Worm (Caenorhabditis elegans) whole organism, L2 larva: ENCODE results near the gene fbxa-202.

Experiments used
- C34F6.9 ChIP-seq: fragments of 150-350 bp; optimal IDR thresholded peaks from 2 replicates; lab custom pipeline; 2014; ENCODE audit warnings: missing biosample characterization, missing genetic modification characterization
- F13H6.1 ChIP-seq: sonication (generic microtip); optimal IDR thresholded peaks from 2 replicates; lab custom pipeline; 2016; ENCODE audit warnings: missing genetic modification characterization, missing compliant biosample characterization
- Y55F3AM.14 ChIP-seq: fragments of 200-800 bp; sonication (Bioruptor generic); optimal IDR thresholded peaks from 2 replicates; lab custom pipeline; 2018; ENCODE audit warnings: mild to moderate bottlenecking, missing genetic modification characterization, missing compliant biosample characterization
- alr-1 ChIP-seq: fragments of 150-350 bp; optimal IDR thresholded peaks from 2 replicates; lab custom pipeline; 2014; ENCODE audit warnings: missing biosample characterization, missing genetic modification characterization
- aly-2 ChIP-seq: fragments of 150-350 bp; optimal IDR thresholded peaks from 2 replicates; lab custom pipeline; 2014; ENCODE audit warnings: missing biosample characterization, missing genetic modification characterization
- blmp-1 ChIP-seq: sonication (generic microtip); optimal IDR thresholded peaks from 2 replicates; lab custom pipeline; 2017; ENCODE audit warnings: missing genetic modification characterization, mild to moderate bottlenecking, missing compliant biosample characterization, antibody characterized with exemption, moderate library complexity; ENCODE audit not compliant: insufficient read depth
- ceh-16 ChIP-seq: fragments of 150-350 bp; optimal IDR thresholded peaks from 2 replicates; lab custom pipeline; 2014; ENCODE audit warnings: missing biosample characterization, missing genetic modification characterization
- ceh-82 ChIP-seq: fragments of 150-350 bp; optimal IDR thresholded peaks from 2 replicates; lab custom pipeline; 2014; ENCODE audit warnings: missing biosample characterization, missing genetic modification characterization
- crh-2 ChIP-seq: sonication (generic microtip); optimal IDR thresholded peaks from 2 replicates; lab custom pipeline; 2017; ENCODE audit warnings: missing biosample characterization, missing genetic modification characterization
- egl-27 ChIP-seq: sonication (generic microtip); optimal IDR thresholded peaks from 3 replicates; lab custom pipeline; 2017; ENCODE audit warnings: missing biosample characterization, missing genetic modification reagents, missing genetic modification characterization
- elt-1 ChIP-seq: fragments of 150-350 bp; optimal IDR thresholded peaks from 2 replicates; lab custom pipeline; 2014; ENCODE audit warnings: missing biosample characterization, missing genetic modification characterization
- fos-1 ChIP-seq: fragments of 150-350 bp; optimal IDR thresholded peaks from 2 replicates; lab custom pipeline; 2014; ENCODE audit warnings: missing biosample characterization, missing genetic modification characterization
- gmeb-1 ChIP-seq: fragments of 150-350 bp; optimal IDR thresholded peaks from 2 replicates; lab custom pipeline; 2014; ENCODE audit warnings: missing biosample characterization, missing genetic modification characterization
- lsy-2 ChIP-seq, 2 experiments: fragments of 150-350 bp in 1 of 2; sonication (generic microtip) in 1 of 2; optimal IDR thresholded peaks; 2 replicates each; lab custom pipeline; 2014 to 2017; ENCODE audit warnings: missing biosample characterization in 2 of 2, missing genetic modification characterization in 2 of 2
- mab-5 ChIP-seq: fragments of 150-350 bp; optimal IDR thresholded peaks from 2 replicates; lab custom pipeline; 2014; ENCODE audit warnings: missing biosample characterization, missing genetic modification characterization
- mbf-1 ChIP-seq: sonication (generic microtip); optimal IDR thresholded peaks from 2 replicates; lab custom pipeline; 2017; ENCODE audit warnings: missing biosample characterization, missing genetic modification characterization
- mdl-1 ChIP-seq, 2 experiments: fragments of 150-350 bp in 1 of 2; sonication (generic microtip) in 1 of 2; optimal IDR thresholded peaks; 2 replicates each; lab custom pipeline; 2017; ENCODE audit warnings: missing biosample characterization in 2 of 2, missing genetic modification characterization in 2 of 2
- nhr-12 ChIP-seq: fragments of 150-350 bp; optimal IDR thresholded peaks from 2 replicates; lab custom pipeline; 2014; ENCODE audit warnings: missing biosample characterization, missing genetic modification characterization
- nhr-129 ChIP-seq: fragments of 150-350 bp; optimal IDR thresholded peaks from 2 replicates; lab custom pipeline; 2014; ENCODE audit warnings: missing biosample characterization, missing genetic modification characterization
- nhr-21 ChIP-seq: fragments of 150-350 bp; optimal IDR thresholded peaks from 2 replicates; lab custom pipeline; 2014; ENCODE audit warnings: missing biosample characterization, missing genetic modification characterization
- nhr-237 ChIP-seq: fragments of 150-350 bp; optimal IDR thresholded peaks from 2 replicates; lab custom pipeline; 2014; ENCODE audit warnings: missing biosample characterization, missing genetic modification characterization
- nhr-6 ChIP-seq: fragments of 150-350 bp; optimal IDR thresholded peaks from 2 replicates; lab custom pipeline; 2014; ENCODE audit warnings: missing biosample characterization, missing genetic modification characterization
- sem-4 ChIP-seq: fragments of 150-350 bp; optimal IDR thresholded peaks from 2 replicates; lab custom pipeline; 2014; ENCODE audit warnings: missing biosample characterization, missing genetic modification reagents, missing genetic modification characterization
- skn-1 ChIP-seq: sonication (generic microtip); optimal IDR thresholded peaks from 2 replicates; lab custom pipeline; 2017; ENCODE audit warnings: missing biosample characterization, missing genetic modification characterization
- sma-3 ChIP-seq: sonication (generic microtip); optimal IDR thresholded peaks from 2 replicates; lab custom pipeline; 2016; ENCODE audit warnings: missing genetic modification reagents, missing genetic modification characterization, missing compliant biosample characterization
- sma-9 ChIP-seq, 2 experiments: fragments of 150-350 bp in 1 of 2; sonication (generic microtip) in 1 of 2; optimal IDR thresholded peaks; 2 replicates each; lab custom pipeline; 2014 to 2016; ENCODE audit warnings: missing genetic modification characterization in 2 of 2, mild to moderate bottlenecking in 1 of 2, missing biosample characterization in 1 of 2, missing compliant biosample characterization in 1 of 2, missing genetic modification reagents in 1 of 2, moderate library complexity in 1 of 2
- snpc-4 ChIP-seq: fragments of 150-350 bp; optimal IDR thresholded peaks from 2 replicates; lab custom pipeline; 2014; ENCODE audit warnings: missing biosample characterization, missing genetic modification characterization
- unc-39 ChIP-seq: fragments of 150-350 bp; optimal IDR thresholded peaks from 2 replicates; lab custom pipeline; 2014; ENCODE audit warnings: missing biosample characterization, missing genetic modification characterization
- unc-55 ChIP-seq: fragments of 150-350 bp; sonication (generic microtip); optimal IDR thresholded peaks from 3 replicates; lab custom pipeline; 2014; ENCODE audit warnings: missing biosample characterization, missing genetic modification reagents, missing genetic modification characterization
- zag-1 ChIP-seq: fragments of 150-350 bp; optimal IDR thresholded peaks from 2 replicates; lab custom pipeline; 2014; ENCODE audit warnings: missing biosample characterization, missing genetic modification characterization
- ztf-1 ChIP-seq: fragments of 200-800 bp; sonication (Bioruptor generic); conservative IDR thresholded peaks from 2 replicates; pipeline ENCODE4 v1.3.6; 2022; ENCODE audit warnings: missing genetic modification characterization, missing compliant biosample characterization
- ztf-4 ChIP-seq: fragments of 150-350 bp; optimal IDR thresholded peaks from 2 replicates; lab custom pipeline; 2014; ENCODE audit warnings: missing biosample characterization, missing genetic modification characterization

fbxa-202 gene

ce11 chrV:6341078-6341638 is 14.1 kb downstream of the fbxa-202 start:
- no peak for TF ChIP-seq unc-39
- no peak for TF ChIP-seq ceh-16 (tag; lab: Kevin White, UChicago)
- peak; percentile 65 for TF ChIP-seq zag-1 (tag; lab: Kevin White, UChicago)
- no peak for TF ChIP-seq mbf-1
- no peak for TF ChIP-seq aly-2 (tag; lab: Kevin White, UChicago)
- peak; percentile 26 for TF ChIP-seq F13H6.1 (tag; lab: Kevin White, UChicago)
- TF ChIP-seq nhr-129: peak; percentile 59
- no peak for TF ChIP-seq elt-1
- no peak for TF ChIP-seq snpc-4 (tag; lab: Kevin White, UChicago)
- TF ChIP-seq C34F6.9 (tag; lab: Kevin White, UChicago): peak; percentile 57
- TF ChIP-seq unc-55: peak; percentile 66
- peak; percentile 11 for TF ChIP-seq crh-2
- peak; percentile 10 for TF ChIP-seq Y55F3AM.14 (GFP tag; lab: Kevin White, UChicago)
- peak in 1 of 2 experiments; percentile 34 for TF ChIP-seq mdl-1 (tag; optimal IDR thresholded peaks at IDR 0.05; lab: Kevin White, UChicago)

- TF ChIP-seq nhr-129: peak; percentile 67
- TF ChIP-seq ztf-1 (GFP tag; lab: Robert Waterston, UW): no peak
- TF ChIP-seq sem-4: no peak
- peak; percentile 94 for TF ChIP-seq F13H6.1 (tag; lab: Kevin White, UChicago)
- no peak for TF ChIP-seq unc-55
- TF ChIP-seq blmp-1 (tag; lab: Kevin White, UChicago): no peak
- TF ChIP-seq C34F6.9 (tag; lab: Kevin White, UChicago): peak; percentile 8
- TF ChIP-seq ceh-82: no peak
- no peak for TF ChIP-seq egl-27 (tag; lab: Kevin White, UChicago)
- no peak for TF ChIP-seq nhr-12
- TF ChIP-seq skn-1 (tag; lab: Kevin White, UChicago): no peak
- no peak for TF ChIP-seq snpc-4 (tag; lab: Kevin White, UChicago)
- no peak for TF ChIP-seq elt-1
- TF ChIP-seq nhr-21: no peak
- TF ChIP-seq sma-9 (GFP tag; optimal IDR thresholded peaks at IDR 0.05; lab: Kevin White, UChicago): peak; percentile 55
- TF ChIP-seq sma-9 (tag; optimal IDR thresholded peaks at IDR 0.05; lab: Kevin White, UChicago): no peak
- TF ChIP-seq mab-5 (tag; lab: Kevin White, UChicago): no peak
- no peak for TF ChIP-seq ceh-16 (tag; lab: Kevin White, UChicago)
- TF ChIP-seq alr-1 (tag; lab: Kevin White, UChicago): no peak
- peak in 1 of 2 experiments; percentile 22 for TF ChIP-seq lsy-2 (tag; optimal IDR thresholded peaks at IDR 0.05; lab: Kevin White, UChicago)
- no peak for TF ChIP-seq nhr-6 (tag; lab: Kevin White, UChicago)
- TF ChIP-seq mbf-1: no peak
- TF ChIP-seq, all 48 proteins: peak for 5
Measured at ce11 chrV:6342502-6342901, 15.4 kb downstream of the fbxa-202 start.

- TF ChIP-seq F13H6.1 (tag; lab: Kevin White, UChicago): peak; percentile 51
- TF ChIP-seq ztf-4 (tag; lab: Kevin White, UChicago): no peak
- TF ChIP-seq nhr-237 (tag; lab: Kevin White, UChicago): no peak
- peak; percentile 26 for TF ChIP-seq nhr-129
Measured at ce11 chrV:6344531-6345171, 17.6 kb downstream of the fbxa-202 start.

ce11 chrV:6346043-6346618 is 19.1 kb downstream of the fbxa-202 start:
- no peak for TF ChIP-seq sma-3
- TF ChIP-seq F13H6.1 (tag; lab: Kevin White, UChicago): peak; percentile 92
- peak; percentile 10 for TF ChIP-seq sma-9 (GFP tag; optimal IDR thresholded peaks at IDR 0.05; lab: Kevin White, UChicago)
- TF ChIP-seq sma-9 (tag; optimal IDR thresholded peaks at IDR 0.05; lab: Kevin White, UChicago): no peak
- peak; percentile 50 for TF ChIP-seq Y55F3AM.14 (GFP tag; lab: Kevin White, UChicago)
- TF ChIP-seq nhr-129: peak; percentile 58
- TF ChIP-seq, all 48 proteins: peak for 4

ce11 chrV:6346906-6347305 is 19.8 kb downstream of the fbxa-202 start:
- TF ChIP-seq snpc-4 (tag; lab: Kevin White, UChicago) (no peak), F13H6.1 (tag; lab: Kevin White, UChicago) (peak; percentile 81), elt-1 (no peak), sma-3 (no peak), fos-1 (tag; lab: Kevin White, UChicago) (peak; percentile 85), sma-9 (GFP tag; optimal IDR thresholded peaks at IDR 0.05; lab: Kevin White, UChicago) (peak; percentile 53), sma-9 (tag; optimal IDR thresholded peaks at IDR 0.05; lab: Kevin White, UChicago) (no peak), gmeb-1 (peak; percentile 19), Y55F3AM.14 (GFP tag; lab: Kevin White, UChicago) (peak; percentile 22)
